Worm (Caenorhabditis elegans) whole organism, mixed stage, embryonic: ENCODE results near the gene ntp-1.
A peak's percentile ranks its signal among the peaks of the same experiment; 100 is the strongest.

Experiments
- M03D4.4 ChIP-seq: sonication (generic microtip); optimal IDR thresholded peaks from 2 replicates; lab custom pipeline; 2017; ENCODE audit warnings: mild to moderate bottlenecking, missing genetic modification characterization, missing compliant biosample characterization
- blmp-1 ChIP-seq: fragments of 150-350 bp; optimal IDR thresholded peaks from 2 replicates; lab custom pipeline; 2014; ENCODE audit warnings: missing biosample characterization, missing genetic modification characterization
- ceh-39 ChIP-seq: fragments of 150-350 bp; optimal IDR thresholded peaks from 2 replicates; lab custom pipeline; 2014; ENCODE audit warnings: missing biosample characterization, missing genetic modification characterization
- ceh-43 ChIP-seq: fragments of 200-800 bp; sonication (Bioruptor generic); optimal IDR thresholded peaks from 2 replicates; lab custom pipeline; 2018; ENCODE audit warnings: mild to moderate bottlenecking, missing genetic modification characterization, moderate library complexity, missing compliant biosample characterization
- ces-1 ChIP-seq: fragments of 150-350 bp; optimal IDR thresholded peaks from 2 replicates; lab custom pipeline; 2014; ENCODE audit warnings: missing biosample characterization, missing genetic modification reagents, missing genetic modification characterization
- cnd-1 ChIP-seq: fragments of 200-800 bp; sonication (Bioruptor generic); optimal IDR thresholded peaks from 2 replicates; lab custom pipeline; 2018; ENCODE audit warnings: mild to moderate bottlenecking, missing genetic modification characterization, missing compliant biosample characterization
- elt-1 ChIP-seq: sonication (generic microtip); optimal IDR thresholded peaks from 2 replicates; lab custom pipeline; 2017; ENCODE audit warnings: missing genetic modification characterization, mild to moderate bottlenecking, missing compliant biosample characterization, antibody characterized with exemption, moderate library complexity, borderline replicate concordance; ENCODE audit not compliant: insufficient read depth
- elt-3 ChIP-seq: fragments of 150-350 bp; optimal IDR thresholded peaks from 2 replicates; lab custom pipeline; 2014; ENCODE audit warnings: missing biosample characterization, missing genetic modification characterization
- flh-1 ChIP-seq: fragments of 200-800 bp; sonication (Bioruptor generic); optimal IDR thresholded peaks from 2 replicates; lab custom pipeline; 2018; ENCODE audit warnings: mild to moderate bottlenecking, missing genetic modification characterization, moderate library complexity, missing compliant biosample characterization
- ham-2 ChIP-seq: fragments of 200-800 bp; sonication (Bioruptor generic); optimal IDR thresholded peaks from 2 replicates; lab custom pipeline; 2018; ENCODE audit warnings: mild to moderate bottlenecking, missing genetic modification characterization, missing compliant biosample characterization
- hlh-1 ChIP-seq: fragments of 150-350 bp; optimal IDR thresholded peaks from 2 replicates; lab custom pipeline; 2014; ENCODE audit warnings: missing biosample characterization, missing genetic modification reagents, missing genetic modification characterization
- lin-13 ChIP-seq: fragments of 150-350 bp; optimal IDR thresholded peaks from 2 replicates; lab custom pipeline; 2014; ENCODE audit warnings: missing biosample characterization, missing genetic modification characterization
- lsy-2 ChIP-seq: fragments of 150-350 bp; optimal IDR thresholded peaks from 2 replicates; lab custom pipeline; 2014; ENCODE audit warnings: missing biosample characterization, missing genetic modification characterization
- mab-5 ChIP-seq: fragments of 150-350 bp; optimal IDR thresholded peaks from 2 replicates; lab custom pipeline; 2014; ENCODE audit warnings: missing biosample characterization, missing genetic modification characterization
- mep-1 ChIP-seq: fragments of 150-350 bp; optimal IDR thresholded peaks from 2 replicates; lab custom pipeline; 2017; ENCODE audit warnings: missing biosample characterization, missing genetic modification reagents, missing genetic modification characterization, inconsistent platforms
- mls-2 ChIP-seq: sonication (generic microtip); optimal IDR thresholded peaks from 2 replicates; lab custom pipeline; 2016; ENCODE audit warnings: mild to moderate bottlenecking, missing genetic modification characterization, moderate library complexity, missing compliant biosample characterization
- nhr-12 ChIP-seq: fragments of 150-350 bp; optimal IDR thresholded peaks from 2 replicates; lab custom pipeline; 2014; ENCODE audit warnings: missing biosample characterization, missing genetic modification characterization
- nhr-2 ChIP-seq: fragments of 150-350 bp; optimal IDR thresholded peaks from 2 replicates; lab custom pipeline; 2014; ENCODE audit warnings: missing biosample characterization, missing genetic modification characterization
- nhr-237 ChIP-seq: fragments of 150-350 bp; optimal IDR thresholded peaks from 2 replicates; lab custom pipeline; 2014; ENCODE audit warnings: missing biosample characterization, missing genetic modification characterization
- nhr-28 ChIP-seq: fragments of 150-350 bp; optimal IDR thresholded peaks from 2 replicates; lab custom pipeline; 2014; ENCODE audit warnings: missing biosample characterization, missing genetic modification characterization
- nhr-76 ChIP-seq: sonication (generic microtip); optimal IDR thresholded peaks from 2 replicates; lab custom pipeline; 2017; ENCODE audit warnings: missing biosample characterization, missing genetic modification characterization
- pha-4 ChIP-seq: fragments of 150-350 bp; optimal IDR thresholded peaks from 2 replicates; lab custom pipeline; 2018; ENCODE audit warnings: missing biosample characterization, missing genetic modification reagents, missing genetic modification characterization
- sem-2 ChIP-seq: fragments of 200-800 bp; sonication (Bioruptor generic); optimal IDR thresholded peaks from 2 replicates; lab custom pipeline; 2018; ENCODE audit warnings: mild to moderate bottlenecking, missing genetic modification characterization, missing compliant biosample characterization
- snpc-4 ChIP-seq: fragments of 150-350 bp; optimal IDR thresholded peaks from 2 replicates; lab custom pipeline; 2014; ENCODE audit warnings: missing biosample characterization, missing genetic modification characterization
- sptf-1 ChIP-seq: sonication (generic microtip); optimal IDR thresholded peaks from 2 replicates; lab custom pipeline; 2017; ENCODE audit warnings: mild to moderate bottlenecking, missing genetic modification characterization, moderate library complexity, missing compliant biosample characterization
- unc-39 ChIP-seq: fragments of 150-350 bp; optimal IDR thresholded peaks from 2 replicates; lab custom pipeline; 2014; ENCODE audit warnings: missing biosample characterization, missing genetic modification characterization
- unc-62 ChIP-seq: fragments of 150-350 bp; optimal IDR thresholded peaks from 2 replicates; lab custom pipeline; 2014; ENCODE audit warnings: missing biosample characterization, missing genetic modification reagents, missing genetic modification characterization
- zip-8 ChIP-seq: fragments of 150-350 bp; optimal IDR thresholded peaks from 2 replicates; lab custom pipeline; 2014; ENCODE audit warnings: missing biosample characterization, missing genetic modification characterization

ntp-1 gene

DNA sequence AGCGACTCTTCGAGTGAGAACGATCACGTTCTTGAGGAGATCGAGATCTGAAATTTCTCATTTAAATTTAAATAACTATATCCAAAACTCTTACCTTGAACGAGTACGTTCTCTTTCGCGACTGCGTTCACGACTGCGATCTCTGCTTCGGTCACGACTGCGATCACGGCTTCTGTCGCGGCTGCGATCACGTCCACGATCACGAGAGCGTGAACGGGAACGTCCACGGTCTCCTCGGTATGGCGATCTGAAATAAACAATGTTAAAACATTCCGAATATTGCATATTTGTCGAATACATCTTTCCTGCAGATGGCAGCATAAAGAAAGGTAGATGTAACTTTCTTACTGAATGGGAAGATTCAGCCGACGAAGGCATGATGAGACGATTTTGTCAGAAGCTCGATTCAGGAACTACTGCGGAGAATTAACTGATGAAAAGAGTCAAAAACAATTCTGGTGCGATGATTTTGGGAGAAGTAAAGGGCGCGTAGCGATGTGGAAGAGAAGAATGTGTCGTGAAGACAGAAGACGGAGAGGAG, 4.4 kb downstream of the ntp-1 start:
- TF ChIP-seq lin-13 (tag; lab: Kevin White, UChicago) (no peak), sptf-1 (tag; lab: Kevin White, UChicago) (no peak), mls-2 (tag; lab: Kevin White, UChicago) (no peak), mab-5 (tag; lab: Kevin White, UChicago) (no peak), ceh-39 (tag; lab: Kevin White, UChicago) (no peak), nhr-12 (no peak), ham-2 (no peak), nhr-237 (tag; lab: Kevin White, UChicago) (no peak), elt-3 (no peak)

- TF ChIP-seq lsy-2 (tag; lab: Kevin White, UChicago) (peak; percentile 25), elt-3 (no peak), hlh-1 (tag; lab: Kevin White, UChicago) (peak; percentile 7), sem-2 (GFP tag; lab: Kevin White, UChicago) (peak; percentile 17), ceh-43 (GFP tag; lab: Kevin White, UChicago) (no peak), nhr-76 (tag; lab: Kevin White, UChicago) (no peak), blmp-1 (no peak)
These were observed 5.1 kb downstream of the ntp-1 start, which contains the start of gene imp-3 for ce11 chrIV:7789521-7789949. imp-3 (minus strand) TSS chrIV:7789613.

DNA sequence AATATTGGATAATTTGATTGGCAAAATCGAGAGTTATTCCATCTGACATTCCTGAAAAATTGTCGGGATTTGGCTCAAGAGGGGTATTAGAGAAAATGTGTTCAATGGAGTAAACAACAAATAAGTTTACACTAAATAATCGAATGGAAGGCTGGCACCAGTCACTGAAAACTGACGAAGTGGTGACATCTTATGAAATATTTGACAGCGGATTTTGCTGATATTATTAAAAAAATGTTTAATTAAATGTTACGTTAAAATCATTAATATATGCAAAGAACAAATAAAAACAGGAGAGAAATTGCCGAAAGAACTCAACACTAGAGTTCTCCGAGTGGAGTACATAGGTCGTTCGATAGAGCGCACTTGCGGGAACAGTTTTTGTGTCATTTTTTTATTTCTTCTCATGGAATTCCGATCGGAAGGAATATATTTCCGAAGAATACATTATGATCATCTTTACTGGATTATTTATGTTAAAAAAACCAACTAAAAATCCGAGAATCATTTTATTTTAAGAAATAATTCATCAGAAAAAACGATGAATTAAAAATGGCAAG, 9.0 kb downstream of the ntp-1 start, which contains the start of gene tag-322:
Gene tag-322 (minus strand): TSS at position 51 of the 560 bp plus-strand sequence.
- TF ChIP-seq mep-1, result peak; percentile 64
- TF ChIP-seq mls-2 (tag; lab: Kevin White, UChicago), result peak; percentile 17
- no peak for TF ChIP-seq cnd-1 (tag; lab: Kevin White, UChicago)
- TF ChIP-seq M03D4.4 (tag; lab: Kevin White, UChicago), result no peak
- TF ChIP-seq lsy-2 (tag; lab: Kevin White, UChicago), result peak; percentile 41
- TF ChIP-seq ces-1 (GFP tag; lab: Kevin White, UChicago), result peak; percentile 15

- TF ChIP-seq ceh-39 (tag; lab: Kevin White, UChicago) (no peak), cnd-1 (tag; lab: Kevin White, UChicago) (no peak), ceh-43 (GFP tag; lab: Kevin White, UChicago) (no peak)
These were observed 10.7 kb downstream of the ntp-1 start, which contains the start of gene tag-321 for ce11 chrIV:7783801-7784411. tag-321 (minus strand) TSS chrIV:7783851.

DNA sequence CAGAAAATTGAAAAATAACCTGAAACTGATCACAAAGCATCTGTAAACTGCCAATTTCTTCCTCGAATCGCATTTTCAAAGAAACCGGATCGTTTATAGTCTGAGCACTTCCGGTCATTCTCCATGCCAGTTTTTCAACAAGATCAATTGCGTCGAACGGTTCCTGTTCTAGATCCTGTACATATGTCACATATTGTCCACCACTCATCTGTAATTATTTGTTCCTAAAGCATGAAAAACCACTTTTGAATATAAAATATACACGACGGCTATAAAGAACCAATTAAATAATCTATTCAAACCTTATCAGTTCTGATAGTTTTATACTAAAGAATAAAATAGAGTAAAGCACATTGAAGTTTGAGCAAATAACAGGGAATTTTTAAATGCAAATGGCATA, 12.3 kb downstream of the ntp-1 start, which contains the start of gene sec-10:
Gene sec-10 (minus strand): TSS at position 208 of the 400 bp plus-strand sequence.
- no peak for TF ChIP-seq mab-5 (tag; lab: Kevin White, UChicago)
- no peak for TF ChIP-seq zip-8
- TF ChIP-seq sem-2 (GFP tag; lab: Kevin White, UChicago), result no peak
- no peak for TF ChIP-seq elt-3
- TF ChIP-seq snpc-4 (tag; lab: Kevin White, UChicago), result no peak
- TF ChIP-seq nhr-28 (tag; lab: Kevin White, UChicago), result no peak
- no peak for TF ChIP-seq sptf-1 (tag; lab: Kevin White, UChicago)
- TF ChIP-seq lsy-2 (tag; lab: Kevin White, UChicago), result no peak
- TF ChIP-seq unc-62 (GFP tag; lab: Kevin White, UChicago), result no peak
- no peak for TF ChIP-seq nhr-76 (tag; lab: Kevin White, UChicago)
- TF ChIP-seq elt-1 (tag; lab: Kevin White, UChicago), result no peak
- TF ChIP-seq unc-39, result no peak
- TF ChIP-seq blmp-1, result no peak

DNA sequence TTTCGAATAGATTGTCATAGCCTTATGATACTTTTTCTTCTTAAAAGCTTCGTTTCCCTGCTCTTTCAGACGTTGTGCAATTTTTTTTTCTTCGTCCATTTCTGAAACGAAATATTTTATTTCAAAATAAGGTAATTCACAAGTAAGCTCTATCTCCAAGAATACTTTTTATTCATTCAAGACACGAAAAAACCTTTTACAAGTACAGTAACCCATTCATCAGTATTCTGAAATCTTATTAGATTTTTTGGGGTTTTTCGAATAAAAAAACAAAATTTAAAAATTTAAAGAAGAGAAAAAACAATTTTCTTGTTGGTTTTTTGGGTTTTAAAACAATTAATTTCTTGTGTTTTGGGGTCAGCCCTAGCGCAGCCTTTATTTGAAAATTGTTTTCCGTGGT, 15.7 kb downstream of the ntp-1 start, which contains the start of gene rpap-3:
Gene rpap-3 (minus strand): TSS at position 101 of the 400 bp plus-strand sequence.
- TF ChIP-seq mab-5 (tag; lab: Kevin White, UChicago) (no peak), sptf-1 (tag; lab: Kevin White, UChicago) (no peak), mls-2 (tag; lab: Kevin White, UChicago) (no peak), lsy-2 (tag; lab: Kevin White, UChicago) (no peak), nhr-237 (tag; lab: Kevin White, UChicago) (no peak), elt-1 (tag; lab: Kevin White, UChicago) (no peak), nhr-12 (no peak), flh-1 (GFP tag; lab: Kevin White, UChicago) (no peak), unc-62 (GFP tag; lab: Kevin White, UChicago) (no peak), lin-13 (tag; lab: Kevin White, UChicago) (no peak), hlh-1 (tag; lab: Kevin White, UChicago) (no peak), nhr-2 (tag; lab: Kevin White, UChicago) (no peak), elt-3 (no peak), cnd-1 (tag; lab: Kevin White, UChicago) (no peak), ces-1 (GFP tag; lab: Kevin White, UChicago) (no peak), zip-8 (no peak), pha-4 (tag; lab: Kevin White, UChicago) (no peak)
